Worm (Caenorhabditis elegans) whole organism, L4 larva: ENCODE measurements around the gene F40G12.5.

Experiments
- ama-1 ChIP-seq: fragments of 150-350 bp; optimal IDR thresholded peaks from 2 replicates; lab custom pipeline; 2014; ENCODE audit warnings: inconsistent platforms, mixed read lengths
- ces-1 ChIP-seq: fragments of 150-350 bp; sonication (generic microtip); optimal IDR thresholded peaks from 4 replicates; lab custom pipeline; 2014; ENCODE audit warnings: missing biosample characterization, missing genetic modification reagents, missing genetic modification characterization
- dve-1 ChIP-seq: sonication (generic microtip); optimal IDR thresholded peaks from 2 replicates; lab custom pipeline; 2017; ENCODE audit warnings: antibody characterized with exemption, mild to moderate bottlenecking, missing genetic modification characterization, missing compliant biosample characterization; ENCODE audit not compliant: insufficient read depth
- hlh-30 ChIP-seq: sonication (generic microtip); optimal IDR thresholded peaks from 2 replicates; lab custom pipeline; 2017; ENCODE audit warnings: antibody characterized with exemption, mild to moderate bottlenecking, missing genetic modification characterization, missing compliant biosample characterization; ENCODE audit not compliant: insufficient read depth
- lin-1 ChIP-seq: fragments of 200-800 bp; sonication (Bioruptor generic); IDR thresholded peaks from 2 replicates; pipeline ENCODE4 v1.3.6; 2022; ENCODE audit warnings: missing genetic modification reagents, missing genetic modification characterization, missing compliant biosample characterization
- lin-39 ChIP-seq: fragments of 150-350 bp; optimal IDR thresholded peaks from 2 replicates; lab custom pipeline; 2014; ENCODE audit warnings: missing biosample characterization, missing genetic modification reagents, missing genetic modification characterization
- lir-3 ChIP-seq: sonication (generic microtip); optimal IDR thresholded peaks from 2 replicates; lab custom pipeline; 2016; ENCODE audit warnings: mild to moderate bottlenecking, missing genetic modification characterization, missing compliant biosample characterization
- mep-1 ChIP-seq: fragments of 150-350 bp; sonication (generic microtip); optimal IDR thresholded peaks from 3 replicates; lab custom pipeline; 2014; ENCODE audit warnings: missing biosample characterization, missing genetic modification characterization
- nhr-11 ChIP-seq: fragments of 150-350 bp; optimal IDR thresholded peaks from 2 replicates; lab custom pipeline; 2014; ENCODE audit warnings: missing biosample characterization, missing genetic modification characterization
- nhr-6 ChIP-seq: fragments of 150-350 bp; optimal IDR thresholded peaks from 2 replicates; lab custom pipeline; 2014; ENCODE audit warnings: missing biosample characterization, missing genetic modification characterization
- pqm-1 ChIP-seq: sonication (generic microtip); optimal IDR thresholded peaks from 2 replicates; lab custom pipeline; 2017; ENCODE audit warnings: missing biosample characterization, missing genetic modification characterization
- snpc-4 ChIP-seq: fragments of 150-350 bp; optimal IDR thresholded peaks from 2 replicates; lab custom pipeline; 2014; ENCODE audit warnings: missing biosample characterization, missing genetic modification characterization

DNA sequence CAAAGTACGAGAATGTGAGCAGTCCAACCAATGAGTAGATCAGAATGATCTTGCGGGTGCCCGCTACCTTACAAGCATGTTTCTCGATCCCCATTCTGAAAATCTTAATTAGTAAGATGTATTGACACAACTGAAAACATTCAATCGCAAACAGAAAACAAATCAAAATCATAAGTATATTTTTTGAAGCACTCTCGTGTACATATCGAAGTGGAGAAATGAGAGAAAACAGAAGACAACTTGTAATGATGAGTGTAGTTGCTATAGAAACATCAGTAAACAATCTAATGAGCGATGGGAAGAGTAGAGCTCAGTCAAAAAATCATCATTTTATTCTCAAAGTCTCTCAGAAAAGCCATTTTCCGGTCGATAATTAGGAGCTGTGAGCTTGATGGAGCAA, 42.1 kb upstream of the F40G12.5 start, which contains the start of gene F14D7.8:
- TF ChIP-seq ces-1 (GFP tag; lab: Kevin White, UChicago), result no peak
- no peak for TF ChIP-seq snpc-4
- no peak for TF ChIP-seq hlh-30 (tag; lab: Kevin White, UChicago)
- TF ChIP-seq dve-1 (tag; lab: Kevin White, UChicago), result no peak
- no peak for TF ChIP-seq ama-1 (lab: Kevin White, UChicago)
- TF ChIP-seq mep-1 (tag; lab: Kevin White, UChicago), result no peak
- TF ChIP-seq pqm-1 (tag; lab: Kevin White, UChicago), result no peak
- TF ChIP-seq lin-1 (GFP tag; lab: Robert Waterston, UW), result no peak
- no peak for TF ChIP-seq lir-3 (tag; lab: Kevin White, UChicago)
- TF ChIP-seq nhr-6 (tag; lab: Kevin White, UChicago), result no peak
- TF ChIP-seq lin-39 (tag; lab: Kevin White, UChicago), result no peak
- no peak for TF ChIP-seq nhr-11 (tag; lab: Kevin White, UChicago)
